Worm (Caenorhabditis elegans): ENCODE data around the gene nas-18.

The nas-18 gene

ce11 chrV:11421605-11422004 lies 25.4 kb downstream of the nas-18 start, which contains the start of gene des-2:
Gene des-2, minus strand, starts transcription at chrV:11421705.
- TF ChIP-seq ceh-9 (tag; optimal IDR thresholded peaks at IDR 0.05) (no peak), nhr-12 (tag; optimal IDR thresholded peaks at IDR 0.05) (no peak), nhr-11 (tag; optimal IDR thresholded peaks at IDR 0.05) (no peak)

- no peak for TF ChIP-seq snpc-4 (tag; optimal IDR thresholded peaks at IDR 0.05)
- TF ChIP-seq nhr-237 (tag; optimal IDR thresholded peaks at IDR 0.05) = no peak
- TF ChIP-seq nhr-12 (tag; optimal IDR thresholded peaks at IDR 0.05) = no peak
- TF ChIP-seq elt-2 (tag; optimal IDR thresholded peaks at IDR 0.05) = no peak
- no peak for TF ChIP-seq skn-1 (tag; optimal IDR thresholded peaks at IDR 0.05)
- no peak for TF ChIP-seq nhr-43 (tag; optimal IDR thresholded peaks at IDR 0.05; ENCODE audit: poor library complexity, severe bottlenecking)
- TF ChIP-seq ceh-9 (tag; optimal IDR thresholded peaks at IDR 0.05) = no peak
- no peak for TF ChIP-seq pha-4 (tag; optimal IDR thresholded peaks at IDR 0.05)
- no peak for TF ChIP-seq lsy-12 (tag; optimal IDR thresholded peaks at IDR 0.05)
Measured at ce11 chrV:11424565-11424964, 28.3 kb downstream of the nas-18 start, which contains the start of gene T26H10.2. Gene T26H10.2, minus strand, starts transcription at chrV:11424665.

- TF ChIP-seq tbx-2 (tag; optimal IDR thresholded peaks at IDR 0.05) = peak; percentile 42
- TF ChIP-seq egl-27 (tag; optimal IDR thresholded peaks at IDR 0.05) = no peak
- peak; percentile 9 for TF ChIP-seq nfya-1 (tag; optimal IDR thresholded peaks at IDR 0.05; ENCODE audit: insufficient read depth)
Measured at ce11 chrV:11428728-11429127, 32.5 kb downstream of the nas-18 start.

- TF ChIP-seq nhr-12 (tag; optimal IDR thresholded peaks at IDR 0.05) (no peak), ZK546.5 (tag; optimal IDR thresholded peaks at IDR 0.05) (no peak), unc-39 (tag; optimal IDR thresholded peaks at IDR 0.05) (no peak), mml-1 (tag; optimal IDR thresholded peaks at IDR 0.05) (no peak), fkh-10 (GFP tag; optimal IDR thresholded peaks at IDR 0.05) (peak; percentile 72)
Measured at ce11 chrV:11430823-11431222, 34.6 kb downstream of the nas-18 start.

- TF ChIP-seq R02D3.7 (tag; optimal IDR thresholded peaks at IDR 0.05) (no peak), elt-1 (tag; optimal IDR thresholded peaks at IDR 0.05) (no peak), unc-62 (GFP tag; optimal IDR thresholded peaks at IDR 0.05) (no peak), unc-39 (tag; optimal IDR thresholded peaks at IDR 0.05) (no peak), nhr-77 (tag; optimal IDR thresholded peaks at IDR 0.05) (no peak), pqm-1 (tag; optimal IDR thresholded peaks at IDR 0.05) (no peak), nhr-43 (tag; optimal IDR thresholded peaks at IDR 0.05; ENCODE audit: poor library complexity, severe bottlenecking) (no peak), hmg-11 (tag; optimal IDR thresholded peaks at IDR 0.05) (no peak), jun-1 (tag; optimal IDR thresholded peaks at IDR 0.05) (no peak)
Measured at ce11 chrV:11435242-11435641, 39.0 kb downstream of the nas-18 start.

- TF ChIP-seq skn-1 (tag; optimal IDR thresholded peaks at IDR 0.05) (no peak), ceh-9 (tag; optimal IDR thresholded peaks at IDR 0.05) (no peak), unc-39 (tag; optimal IDR thresholded peaks at IDR 0.05) (no peak), mml-1 (tag; optimal IDR thresholded peaks at IDR 0.05) (no peak), mdl-1 (tag; optimal IDR thresholded peaks at IDR 0.05) (no peak), eor-1 (tag; optimal IDR thresholded peaks at IDR 0.05) (no peak), fkh-10 (GFP tag; optimal IDR thresholded peaks at IDR 0.05) (no peak), fos-1 (tag; optimal IDR thresholded peaks at IDR 0.05) (no peak), nhr-237 (tag; optimal IDR thresholded peaks at IDR 0.05) (no peak), snpc-4 (tag; optimal IDR thresholded peaks at IDR 0.05) (no peak), lin-39 (tag; optimal IDR thresholded peaks at IDR 0.05) (no peak)
Measured at ce11 chrV:11436407-11436806, 40.2 kb downstream of the nas-18 start.

DNA sequence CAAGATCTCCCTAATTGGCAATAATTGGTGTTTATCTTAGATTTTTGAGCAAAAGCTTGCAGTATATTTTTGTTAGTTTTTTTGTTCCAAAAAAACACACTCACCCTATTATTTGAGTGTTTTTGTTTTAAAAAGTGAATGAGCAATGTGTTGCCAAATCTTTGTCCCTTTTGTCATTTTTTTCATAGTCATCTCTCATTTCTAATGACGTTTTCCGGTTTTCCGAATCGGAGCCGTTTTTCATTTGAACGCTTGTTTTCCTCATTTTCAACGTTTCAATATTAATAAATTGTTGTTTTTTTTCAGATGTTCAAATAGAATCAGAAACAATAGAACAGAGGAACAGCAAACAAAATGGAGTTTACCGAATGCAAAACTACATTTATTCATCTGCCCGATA lies 42.2 kb downstream of the nas-18 start, which contains the start of gene dmsr-1:
Gene dmsr-1 (plus strand): TSS at position 301 of the 400 bp plus-strand sequence.
- TF ChIP-seq egl-27 (tag; optimal IDR thresholded peaks at IDR 0.05) = no peak
- no peak for TF ChIP-seq nhr-237 (tag; optimal IDR thresholded peaks at IDR 0.05)
- TF ChIP-seq ceh-16 (tag; optimal IDR thresholded peaks at IDR 0.05) = no peak

Measured in whole organism, L3 larva.